Worm (Caenorhabditis elegans) whole organism, L1 larva: ENCODE results near the gene sulp-3.

Experiments used
- C16A3.4 ChIP-seq: fragments of 150-350 bp; optimal IDR thresholded peaks from 2 replicates; lab custom pipeline; 2014; ENCODE audit warnings: missing biosample characterization, missing genetic modification characterization
- C34B4.2 ChIP-seq: sonication (generic microtip); optimal IDR thresholded peaks from 2 replicates; lab custom pipeline; 2017; ENCODE audit warnings: mild to moderate bottlenecking, missing genetic modification characterization, missing compliant biosample characterization
- Y116A8C.19 ChIP-seq: sonication (generic microtip); optimal IDR thresholded peaks from 2 replicates; lab custom pipeline; 2016; ENCODE audit warnings: missing compliant biosample characterization, missing genetic modification characterization, borderline replicate concordance
- aha-1 ChIP-seq: fragments of 150-350 bp; optimal IDR thresholded peaks from 2 replicates; lab custom pipeline; 2014; ENCODE audit warnings: missing biosample characterization, missing genetic modification characterization
- alr-1 ChIP-seq: fragments of 200-800 bp; sonication (Bioruptor generic); optimal IDR thresholded peaks from 2 replicates; lab custom pipeline; 2018; ENCODE audit warnings: borderline replicate concordance, mild to moderate bottlenecking, missing genetic modification characterization, missing compliant biosample characterization
- aly-2 ChIP-seq: fragments of 150-350 bp; optimal IDR thresholded peaks from 2 replicates; lab custom pipeline; 2014; ENCODE audit warnings: missing biosample characterization, missing genetic modification characterization
- blmp-1 ChIP-seq: fragments of 150-350 bp; optimal IDR thresholded peaks from 2 replicates; lab custom pipeline; 2014; ENCODE audit warnings: missing biosample characterization, missing genetic modification characterization
- ceh-8 ChIP-seq: fragments of 200-800 bp; sonication (Bioruptor generic); optimal IDR thresholded peaks from 2 replicates; lab custom pipeline; 2018; ENCODE audit warnings: mild to moderate bottlenecking, missing genetic modification characterization, moderate library complexity, missing compliant biosample characterization
- ceh-82 ChIP-seq, 3 experiments: fragments of 150-350 bp in 1 of 3; sonication (generic microtip) in 2 of 3; optimal IDR thresholded peaks; 2 replicates each; lab custom pipeline; 2014 to 2017; ENCODE audit warnings: missing biosample characterization in 3 of 3, missing genetic modification characterization in 3 of 3
- ceh-88 ChIP-seq: fragments of 200-800 bp; sonication (Bioruptor generic); IDR thresholded peaks from 2 replicates; pipeline ENCODE4 v1.3.6; 2022; ENCODE audit warnings: missing genetic modification characterization, missing compliant biosample characterization
- ceh-90 ChIP-seq: sonication (generic microtip); optimal IDR thresholded peaks from 2 replicates; lab custom pipeline; 2016; ENCODE audit warnings: missing genetic modification characterization, missing compliant biosample characterization
- dpl-1 ChIP-seq, 3 experiments: fragments of 150-350 bp in 2 of 3; sonication (generic microtip) in 1 of 3; optimal IDR thresholded peaks; 2 replicates each; lab custom pipeline; 2014 to 2017; ENCODE audit warnings: missing biosample characterization in 3 of 3, missing genetic modification characterization in 3 of 3, missing genetic modification reagents in 3 of 3
- dsc-1 ChIP-seq: sonication (generic microtip); optimal IDR thresholded peaks from 2 replicates; lab custom pipeline; 2016; ENCODE audit warnings: mild to moderate bottlenecking, missing genetic modification characterization, missing compliant biosample characterization
- efl-1 ChIP-seq, 4 experiments: fragments of 150-350 bp; optimal IDR thresholded peaks in 3 of 4; peaks in 1 of 4; 1 replicate in 1 of 4; 2 replicates in 3 of 4; lab custom pipeline; 2014; ENCODE audit warnings: missing biosample characterization in 2 of 4, missing genetic modification characterization in 2 of 4, missing genetic modification reagents in 2 of 4
- efl-3 ChIP-seq: fragments of 200-800 bp; sonication (Bioruptor generic); optimal IDR thresholded peaks from 2 replicates; lab custom pipeline; 2018; ENCODE audit warnings: mild to moderate bottlenecking, missing genetic modification characterization, missing compliant biosample characterization
- egl-13 ChIP-seq: sonication (generic microtip); optimal IDR thresholded peaks from 2 replicates; lab custom pipeline; 2016; ENCODE audit warnings: missing genotype, missing genetic modification reagents, missing genetic modification characterization, missing compliant biosample characterization
- egl-27 ChIP-seq, 2 experiments: fragments of 150-350 bp in 1 of 2; sonication (generic microtip); optimal IDR thresholded peaks; 3 replicates each; lab custom pipeline; 2017 to 2018; ENCODE audit warnings: missing biosample characterization in 2 of 2, missing genetic modification characterization in 2 of 2, missing genetic modification reagents in 2 of 2
- elt-2 ChIP-seq: sonication (generic microtip); optimal IDR thresholded peaks from 2 replicates; lab custom pipeline; 2016; ENCODE audit warnings: missing genetic modification characterization, mild to moderate bottlenecking, inconsistent platforms, missing compliant biosample characterization, missing genetic modification reagents
- elt-3 ChIP-seq, 6 experiments: fragments of 150-350 bp in 1 of 6; sonication (generic microtip); optimal IDR thresholded peaks; 2 replicates each; lab custom pipeline; 2017 to 2018; ENCODE audit warnings: missing biosample characterization in 6 of 6, missing genetic modification characterization in 6 of 6, inconsistent platforms in 1 of 6
- grh-1 ChIP-seq: fragments of 200-800 bp; sonication (Bioruptor generic); IDR thresholded peaks from 2 replicates; pipeline ENCODE4 v1.3.6; 2022; ENCODE audit warnings: missing genetic modification reagents, missing genetic modification characterization, missing compliant biosample characterization
- hpl-2 ChIP-seq: fragments of 150-350 bp; optimal IDR thresholded peaks from 2 replicates; lab custom pipeline; 2014; ENCODE audit warnings: missing biosample characterization, missing genetic modification reagents, missing genetic modification characterization
- jun-1 ChIP-seq: fragments of 150-350 bp; optimal IDR thresholded peaks from 2 replicates; lab custom pipeline; 2014; ENCODE audit warnings: missing biosample characterization, missing genetic modification reagents, missing genetic modification characterization
- lin-13 ChIP-seq: fragments of 150-350 bp; optimal IDR thresholded peaks from 2 replicates; lab custom pipeline; 2014; ENCODE audit warnings: missing biosample characterization, missing genetic modification reagents, missing genetic modification characterization
- lin-35 ChIP-seq, 2 experiments: fragments of 150-350 bp; optimal IDR thresholded peaks; 2 replicates each; lab custom pipeline; 2014; ENCODE audit warnings: missing biosample characterization in 2 of 2, missing genetic modification characterization in 2 of 2, missing genetic modification reagents in 2 of 2
- lin-39 ChIP-seq: fragments of 150-350 bp; optimal IDR thresholded peaks from 2 replicates; lab custom pipeline; 2014; ENCODE audit warnings: missing biosample characterization, missing genetic modification reagents, missing genetic modification characterization
- lir-3 ChIP-seq: sonication (generic microtip); optimal IDR thresholded peaks from 2 replicates; lab custom pipeline; 2016; ENCODE audit warnings: mild to moderate bottlenecking, missing genetic modification characterization, moderate library complexity, missing compliant biosample characterization; ENCODE audit not compliant: poor library complexity
- lsy-2 ChIP-seq, 2 experiments: fragments of 150-350 bp; optimal IDR thresholded peaks; 2 replicates each; lab custom pipeline; 2014; ENCODE audit warnings: missing biosample characterization in 2 of 2, missing genetic modification characterization in 2 of 2
- mab-9 ChIP-seq: fragments of 200-800 bp; sonication (Bioruptor generic); IDR thresholded peaks from 2 replicates; pipeline ENCODE4 v1.3.6; 2022; ENCODE audit warnings: missing genetic modification reagents, missing genetic modification characterization, missing compliant biosample characterization
- mef-2 ChIP-seq: fragments of 150-350 bp; optimal IDR thresholded peaks from 2 replicates; lab custom pipeline; 2014; ENCODE audit warnings: missing biosample characterization, missing genetic modification characterization
- mep-1 ChIP-seq: fragments of 150-350 bp; optimal IDR thresholded peaks from 2 replicates; lab custom pipeline; 2014; ENCODE audit warnings: missing biosample characterization, missing genetic modification characterization
- nhr-19 ChIP-seq: fragments of 200-800 bp; sonication (Bioruptor generic); conservative IDR thresholded peaks from 2 replicates; pipeline ENCODE4 v1.3.6; 2022; ENCODE audit warnings: missing genetic modification characterization, missing compliant biosample characterization
- nhr-20 ChIP-seq: sonication (generic microtip); optimal IDR thresholded peaks from 2 replicates; lab custom pipeline; 2016; ENCODE audit warnings: mild to moderate bottlenecking, missing genetic modification characterization, missing compliant biosample characterization
- nhr-237 ChIP-seq: fragments of 150-350 bp; optimal IDR thresholded peaks from 2 replicates; lab custom pipeline; 2014; ENCODE audit warnings: missing biosample characterization, missing genetic modification characterization
- nhr-47 ChIP-seq: sonication (generic microtip); optimal IDR thresholded peaks from 2 replicates; lab custom pipeline; 2016; ENCODE audit warnings: mild to moderate bottlenecking, missing genetic modification characterization, moderate library complexity, missing compliant biosample characterization
- nhr-71 ChIP-seq: sonication (generic microtip); optimal IDR thresholded peaks from 2 replicates; lab custom pipeline; 2016; ENCODE audit warnings: mild to moderate bottlenecking, missing genetic modification characterization, moderate library complexity, missing compliant biosample characterization
- nhr-77 ChIP-seq: fragments of 150-350 bp; optimal IDR thresholded peaks from 2 replicates; lab custom pipeline; 2014; ENCODE audit warnings: missing biosample characterization, missing genetic modification characterization
- nhr-84 ChIP-seq: sonication (generic microtip); optimal IDR thresholded peaks from 2 replicates; lab custom pipeline; 2017; ENCODE audit warnings: missing biosample characterization, missing genetic modification characterization
- nhr-85 ChIP-seq: sonication (generic microtip); peaks from one replicate; lab custom pipeline; 2016; ENCODE audit warnings: missing genetic modification characterization, inconsistent platforms, missing compliant biosample characterization
- nhr-90 ChIP-seq: sonication (generic microtip); optimal IDR thresholded peaks from 2 replicates; lab custom pipeline; 2016; ENCODE audit warnings: mild to moderate bottlenecking, missing genetic modification characterization, missing compliant biosample characterization; ENCODE audit not compliant: poor library complexity
- pqm-1 ChIP-seq: sonication (generic microtip); optimal IDR thresholded peaks from 3 replicates; lab custom pipeline; 2017; ENCODE audit warnings: missing biosample characterization, missing genetic modification characterization
- rnt-1 ChIP-seq: sonication (generic microtip); optimal IDR thresholded peaks from 2 replicates; lab custom pipeline; 2016; ENCODE audit warnings: mild to moderate bottlenecking, missing genetic modification characterization, moderate library complexity, missing compliant biosample characterization
- snpc-4 ChIP-seq: fragments of 150-350 bp; optimal IDR thresholded peaks from 2 replicates; lab custom pipeline; 2014; ENCODE audit warnings: missing biosample characterization, missing genetic modification characterization
- snu-23 ChIP-seq: sonication (generic microtip); optimal IDR thresholded peaks from 2 replicates; lab custom pipeline; 2016; ENCODE audit warnings: missing genetic modification characterization, missing compliant biosample characterization
- sptf-1 ChIP-seq: fragments of 150-350 bp; optimal IDR thresholded peaks from 2 replicates; lab custom pipeline; 2014; ENCODE audit warnings: missing biosample characterization, missing genetic modification characterization
- sup-37 ChIP-seq: fragments of 200-800 bp; sonication (Bioruptor generic); optimal IDR thresholded peaks from 2 replicates; lab custom pipeline; 2018; ENCODE audit warnings: mild to moderate bottlenecking, missing genetic modification characterization, missing compliant biosample characterization
- swsn-7 ChIP-seq: sonication (generic microtip); optimal IDR thresholded peaks from 2 replicates; lab custom pipeline; 2016; ENCODE audit warnings: missing genetic modification characterization, missing compliant biosample characterization
- tbx-2 ChIP-seq: sonication (generic microtip); optimal IDR thresholded peaks from 2 replicates; lab custom pipeline; 2016; ENCODE audit warnings: missing genetic modification characterization, missing compliant biosample characterization
- unc-62 ChIP-seq: fragments of 150-350 bp; optimal IDR thresholded peaks from 2 replicates; lab custom pipeline; 2014; ENCODE audit warnings: missing biosample characterization, missing genetic modification reagents, missing genetic modification characterization
- unc-98 ChIP-seq: fragments of 200-800 bp; sonication (Bioruptor generic); IDR thresholded peaks from 2 replicates; pipeline ENCODE4 v1.3.6; 2022; ENCODE audit warnings: missing genetic modification characterization, missing compliant biosample characterization
- vab-15 ChIP-seq: sonication (generic microtip); optimal IDR thresholded peaks from 2 replicates; lab custom pipeline; 2017; ENCODE audit warnings: missing genotype, mild to moderate bottlenecking, missing genetic modification characterization, missing compliant biosample characterization
- xbp-1 ChIP-seq: sonication (generic microtip); optimal IDR thresholded peaks from 2 replicates; lab custom pipeline; 2016; ENCODE audit warnings: missing genetic modification characterization, missing compliant biosample characterization
- zip-4 ChIP-seq: fragments of 200-800 bp; sonication (Bioruptor generic); optimal IDR thresholded peaks from 2 replicates; lab custom pipeline; 2018; ENCODE audit warnings: mild to moderate bottlenecking, missing genetic modification characterization, moderate library complexity, missing compliant biosample characterization

Gene sulp-3

DNA sequence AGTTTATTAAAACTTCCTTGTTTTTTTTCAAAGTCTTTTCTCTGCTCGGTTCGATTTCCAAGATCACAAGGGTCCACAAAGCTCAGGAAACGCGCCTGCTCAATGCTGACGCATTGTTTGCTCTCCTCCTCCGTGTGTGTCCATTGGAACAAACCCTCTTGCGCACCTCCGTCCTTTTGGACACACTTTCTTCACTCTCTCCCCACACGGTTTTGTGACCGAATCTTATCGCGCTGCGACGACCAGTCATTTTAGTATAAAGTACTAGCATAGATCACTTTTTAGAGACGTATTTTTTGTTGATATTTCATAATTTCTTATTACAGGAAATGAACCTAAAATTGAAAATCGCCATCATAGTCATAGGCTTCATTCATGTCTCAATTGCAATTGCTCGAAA is 40.0 kb downstream of the sulp-3 start:
- TF ChIP-seq egl-13 (tag; lab: Kevin White, UChicago) (peak; percentile 54), nhr-84 (tag; lab: Kevin White, UChicago) (no peak), sptf-1 (tag; lab: Kevin White, UChicago) (no peak), mef-2 (no peak), ceh-8 (peak; percentile 4), nhr-237 (tag; lab: Kevin White, UChicago) (peak; percentile 14), mab-9 (peak; percentile 59), jun-1 (tag; lab: Kevin White, UChicago) (peak; percentile 67), nhr-77 (peak; percentile 69), sup-37 (GFP tag; lab: Kevin White, UChicago) (peak; percentile 42), elt-2 (peak; percentile 39), lin-39 (tag; lab: Kevin White, UChicago) (peak; percentile 30), nhr-19 (peak; percentile 85), nhr-90 (tag; lab: Kevin White, UChicago) (peak; percentile 80), dpl-1 (GFP tag; optimal IDR thresholded peaks at IDR 0.05; lab: Kevin White, UChicago) (peak; percentile 59 to 73 (median 62)), ceh-88 (GFP tag; lab: Robert Waterston, UW) (0 out of 2 replicates have a peak, but pooled peaks have one; percentile 27), Y116A8C.19 (tag; lab: Kevin White, UChicago) (no peak), grh-1 (no peak), lir-3 (tag; lab: Kevin White, UChicago) (no peak), snu-23 (GFP tag; lab: Kevin White, UChicago) (peak; percentile 80), lsy-2 (tag; optimal IDR thresholded peaks at IDR 0.05; lab: Kevin White, UChicago) (peak; percentile 78 to 82), nhr-47 (tag; lab: Kevin White, UChicago) (peak; percentile 86), swsn-7 (peak; percentile 83), nhr-71 (peak; percentile 88), C16A3.4 (tag; lab: Kevin White, UChicago) (peak; percentile 77), hpl-2 (GFP tag; lab: Kevin White, UChicago) (no peak), blmp-1 (tag; lab: Kevin White, UChicago) (peak; percentile 75), dsc-1 (tag; lab: Kevin White, UChicago) (peak; percentile 70), snpc-4 (peak; percentile 55), alr-1 (tag; lab: Kevin White, UChicago) (no peak), C34B4.2 (tag; lab: Kevin White, UChicago) (no peak), pqm-1 (tag; lab: Kevin White, UChicago) (no peak), rnt-1 (tag; lab: Kevin White, UChicago) (peak; percentile 86), zip-4 (GFP tag; lab: Kevin White, UChicago) (peak; percentile 16), vab-15 (tag; lab: Kevin White, UChicago) (no peak), nhr-20 (tag; lab: Kevin White, UChicago) (peak; percentile 85), aha-1 (tag; lab: Kevin White, UChicago) (peak; percentile 30), unc-98 (GFP tag; lab: Robert Waterston, UW) (no peak), aly-2 (no peak), tbx-2 (peak; percentile 89), egl-27 (tag; optimal IDR thresholded peaks at IDR 0.05; lab: Kevin White, UChicago) (no peak), unc-62 (no peak), lin-35 (GFP tag; optimal IDR thresholded peaks at IDR 0.05; lab: Kevin White, UChicago) (peak; percentile 68 to 80), ceh-82 (tag; optimal IDR thresholded peaks at IDR 0.05; lab: Kevin White, UChicago) (peak; percentile 46 to 88 (median 62)), efl-1 (optimal IDR thresholded peaks at IDR 0.05; lab: Kevin White, UChicago) (peak; percentile 61 to 68), efl-1 (GFP tag; optimal IDR thresholded peaks at IDR 0.05 in 1 of 2; lab: Kevin White, UChicago) (peak; percentile 58 to 97), efl-3 (GFP tag; lab: Kevin White, UChicago) (no peak), xbp-1 (tag; lab: Kevin White, UChicago) (peak; percentile 76), elt-3 (tag; optimal IDR thresholded peaks at IDR 0.05; lab: Kevin White, UChicago) (peak in 1 of 6 experiments; percentile 34), mep-1 (tag; lab: Kevin White, UChicago) (peak; percentile 78), ceh-90 (tag; lab: Kevin White, UChicago) (no peak), lin-13 (peak; percentile 73), nhr-85 (tag; lab: Kevin White, UChicago) (peak; percentile 90)
